Fruit fly (Drosophila melanogaster) whole organism, embryonic: ENCODE measurements around the gene CG43993.

ENCODE experiments used
- Abd-B ChIP-seq: fragments of 200-800 bp; sonication (Bioruptor generic); optimal IDR thresholded peaks from 2 replicates; lab custom pipeline; 2018; ENCODE audit warnings: missing biosample characterization, mild to moderate bottlenecking, missing genetic modification characterization, moderate library complexity
- CG10209 ChIP-seq: fragments of 200-800 bp; sonication (Bioruptor generic); optimal IDR thresholded peaks from 3 replicates; lab custom pipeline; 2017; ENCODE audit warnings: missing biosample characterization, mild to moderate bottlenecking, missing genetic modification characterization, missing genetic modification reagents
- CG1024 ChIP-seq: fragments of 200-800 bp; sonication (Bioruptor generic); IDR thresholded peaks from 2 replicates; pipeline ENCODE4 v1.3.6; 2022; ENCODE audit warnings: missing biosample characterization, missing genetic modification characterization
- CG13296 ChIP-seq: fragments of 200-800 bp; sonication (Bioruptor generic); optimal IDR thresholded peaks from 3 replicates; lab custom pipeline; 2018; ENCODE audit warnings: missing biosample characterization, mild to moderate bottlenecking, missing genetic modification characterization
- CG13624 ChIP-seq: fragments of 200-800 bp; sonication (Bioruptor generic); optimal IDR thresholded peaks from 2 replicates; lab custom pipeline; 2016; ENCODE audit warnings: missing biosample characterization, missing genetic modification characterization
- CG14710 ChIP-seq: fragments of 200-800 bp; sonication (Bioruptor generic); optimal IDR thresholded peaks from 3 replicates; lab custom pipeline; 2019; ENCODE audit warnings: missing biosample characterization, mild to moderate bottlenecking, missing genetic modification characterization, moderate library complexity
- CG15601 ChIP-seq: fragments of 200-800 bp; sonication (Bioruptor generic); optimal IDR thresholded peaks from 3 replicates; lab custom pipeline; 2019; ENCODE audit warnings: missing biosample characterization, mild to moderate bottlenecking, missing genetic modification characterization, moderate library complexity
- CG1602 ChIP-seq: fragments of 200-800 bp; sonication (Bioruptor generic); optimal IDR thresholded peaks from 3 replicates; lab custom pipeline; 2016; ENCODE audit warnings: missing biosample characterization, missing genetic modification characterization
- CG1647 ChIP-seq: fragments of 200-800 bp; sonication (Bioruptor generic); optimal IDR thresholded peaks from 3 replicates; lab custom pipeline; 2016; ENCODE audit warnings: missing biosample characterization, missing genetic modification characterization
- CG18011 ChIP-seq: fragments of 200-800 bp; sonication (Bioruptor generic); optimal IDR thresholded peaks from 2 replicates; lab custom pipeline; 2017; ENCODE audit warnings: missing biosample characterization, missing genetic modification characterization, mild to moderate bottlenecking, moderate library complexity, missing genotype
- CG31388 ChIP-seq: fragments of 200-800 bp; sonication (Bioruptor generic); optimal IDR thresholded peaks from 2 replicates; lab custom pipeline; 2016; ENCODE audit warnings: missing biosample characterization, missing genetic modification characterization
- CG33557 ChIP-seq: fragments of 200-800 bp; sonication (Bioruptor generic); optimal IDR thresholded peaks from 2 replicates; lab custom pipeline; 2019; ENCODE audit warnings: missing biosample characterization, mild to moderate bottlenecking, missing genetic modification characterization, moderate library complexity
- CG34224 ChIP-seq: fragments of 200-800 bp; sonication (Bioruptor generic); IDR thresholded peaks from 3 replicates; pipeline ENCODE4 v1.3.6; 2022; ENCODE audit warnings: missing biosample characterization, missing genetic modification characterization; ENCODE audit not compliant: partially characterized antibody
- CG4424 ChIP-seq: fragments of 200-800 bp; sonication (Bioruptor generic); optimal IDR thresholded peaks from 3 replicates; lab custom pipeline; 2016; ENCODE audit warnings: missing biosample characterization, missing genetic modification characterization
- CG4820 ChIP-seq: fragments of 200-800 bp; sonication (Bioruptor generic); optimal IDR thresholded peaks from 3 replicates; lab custom pipeline; 2016; ENCODE audit warnings: missing biosample characterization, missing genetic modification characterization
- CG6765 ChIP-seq: fragments of 200-800 bp; sonication (Bioruptor generic); optimal IDR thresholded peaks from 3 replicates; lab custom pipeline; 2017; ENCODE audit warnings: missing biosample characterization, mild to moderate bottlenecking, missing genetic modification characterization
- CG9215 ChIP-seq: fragments of 200-800 bp; sonication (Bioruptor generic); IDR thresholded peaks from 2 replicates; pipeline ENCODE4 v1.3.6; 2022; ENCODE audit warnings: missing biosample characterization, missing genetic modification characterization
- CG9817 ChIP-seq: fragments of 200-800 bp; sonication (Bioruptor generic); optimal IDR thresholded peaks from 2 replicates; lab custom pipeline; 2018; ENCODE audit warnings: missing biosample characterization, mild to moderate bottlenecking, missing genetic modification characterization, moderate library complexity
- CTCF ChIP-seq: fragments of 200-800 bp; sonication (Bioruptor generic); optimal IDR thresholded peaks from 2 replicates; lab custom pipeline; 2017; ENCODE audit warnings: missing biosample characterization, mild to moderate bottlenecking, missing genetic modification characterization, moderate library complexity
- CkIIα-i1 ChIP-seq: fragments of 200-800 bp; sonication (Bioruptor generic); IDR thresholded peaks from 2 replicates; pipeline ENCODE4 v1.3.6; 2022; ENCODE audit warnings: missing biosample characterization, missing genetic modification characterization
- H15 ChIP-seq: fragments of 200-800 bp; sonication (Bioruptor generic); IDR thresholded peaks from 3 replicates; pipeline ENCODE4 v1.3.6; 2022; ENCODE audit warnings: missing biosample characterization, missing genetic modification characterization
- HLH54F ChIP-seq: fragments of 200-800 bp; sonication (Bioruptor generic); optimal IDR thresholded peaks from 3 replicates; lab custom pipeline; 2016; ENCODE audit warnings: missing biosample characterization, missing genetic modification characterization
- Hr3 ChIP-seq: fragments of 200-800 bp; sonication (Bioruptor generic); optimal IDR thresholded peaks from 3 replicates; lab custom pipeline; 2016; ENCODE audit warnings: missing biosample characterization, missing genetic modification characterization
- Hr78 ChIP-seq, 2 experiments: fragments of 200-800 bp in 1 of 2; fragments of >200 bp in 1 of 2; sonication (Bioruptor generic) in 1 of 2; optimal IDR thresholded peaks; 2 replicates each; lab custom pipeline; 2017 to 2019; ENCODE audit warnings: missing biosample characterization in 2 of 2, missing genetic modification characterization in 2 of 2, mild to moderate bottlenecking in 1 of 2, moderate library complexity in 1 of 2
- Kr ChIP-seq: fragments of 200-800 bp; sonication (Bioruptor generic); optimal IDR thresholded peaks from 2 replicates; lab custom pipeline; 2017; ENCODE audit warnings: missing biosample characterization, mild to moderate bottlenecking, missing genetic modification characterization
- Med ChIP-seq: fragments of 200-800 bp; sonication (Bioruptor generic); peaks from one replicate; lab custom pipeline; 2016; ENCODE audit warnings: missing biosample characterization, missing genetic modification characterization, mild to moderate bottlenecking, inconsistent platforms, moderate library complexity
- Myb ChIP-seq: fragments of 200-800 bp; sonication (Bioruptor generic); optimal IDR thresholded peaks from 2 replicates; lab custom pipeline; 2016; ENCODE audit warnings: missing biosample characterization, missing genetic modification characterization
- NK7.1 ChIP-seq: fragments of 200-800 bp; sonication (Bioruptor generic); optimal IDR thresholded peaks from 3 replicates; lab custom pipeline; 2016; ENCODE audit warnings: missing biosample characterization, missing genetic modification characterization
- Sox102F ChIP-seq: fragments of 200-800 bp; sonication (Bioruptor generic); optimal IDR thresholded peaks from 2 replicates; lab custom pipeline; 2018; ENCODE audit warnings: missing biosample characterization, mild to moderate bottlenecking, missing genetic modification characterization, moderate library complexity
- Sry-δ ChIP-seq: fragments of 200-800 bp; sonication (Bioruptor generic); optimal IDR thresholded peaks from 2 replicates; lab custom pipeline; 2016; ENCODE audit warnings: missing biosample characterization, missing genetic modification characterization
- ato ChIP-seq: fragments of 200-800 bp; sonication (Bioruptor generic); IDR thresholded peaks from 2 replicates; pipeline ENCODE4 v1.3.6; 2022; ENCODE audit warnings: missing biosample characterization, missing genetic modification characterization; ENCODE audit not compliant: partially characterized antibody
- bsh ChIP-seq, 2 experiments: fragments of 200-800 bp; sonication (Bioruptor generic); optimal IDR thresholded peaks; 2 replicates each; lab custom pipeline; 2017 to 2018; ENCODE audit warnings: mild to moderate bottlenecking in 2 of 2, missing biosample characterization in 2 of 2, missing genetic modification characterization in 2 of 2, moderate library complexity in 1 of 2
- chm ChIP-seq: fragments of 200-800 bp; sonication (Bioruptor generic); IDR thresholded peaks from 2 replicates; pipeline ENCODE4 v1.3.6; 2022; ENCODE audit warnings: missing biosample characterization, missing genetic modification characterization
- chn ChIP-seq: fragments of 200-800 bp; sonication (Bioruptor generic); optimal IDR thresholded peaks from 2 replicates; lab custom pipeline; 2016; ENCODE audit warnings: missing biosample characterization, missing genetic modification characterization
- cwo ChIP-seq: fragments of 200-800 bp; sonication (Bioruptor generic); optimal IDR thresholded peaks from 3 replicates; lab custom pipeline; 2017; ENCODE audit warnings: missing biosample characterization, missing genetic modification characterization, mild to moderate bottlenecking, moderate library complexity, missing genetic modification reagents
- fd3F ChIP-seq: fragments of 200-800 bp; sonication (Bioruptor generic); optimal IDR thresholded peaks from 2 replicates; lab custom pipeline; 2018; ENCODE audit warnings: missing biosample characterization, mild to moderate bottlenecking, missing genetic modification characterization, moderate library complexity
- gsb ChIP-seq: fragments of 200-800 bp; sonication (Bioruptor generic); IDR thresholded peaks from 2 replicates; pipeline ENCODE4 v1.3.6; 2022; ENCODE audit warnings: missing biosample characterization, missing genetic modification characterization
- hkb ChIP-seq, 2 experiments: fragments of 200-800 bp in 1 of 2; fragments of >200 bp in 1 of 2; sonication (Bioruptor generic) in 1 of 2; IDR thresholded peaks in 1 of 2; optimal IDR thresholded peaks in 1 of 2; 2 replicates each; pipeline versions ENCODE4 v1.3.6 to Lab custom; 2017 to 2022; ENCODE audit warnings: missing biosample characterization in 1 of 2, missing genetic modification characterization in 1 of 2
- onecut ChIP-seq: fragments of 200-800 bp; sonication (Bioruptor generic); IDR thresholded peaks from 2 replicates; pipeline ENCODE4 v1.3.6; 2022; ENCODE audit warnings: missing biosample characterization, missing genetic modification characterization
- org-1 ChIP-seq: fragments of 200-800 bp; sonication (Bioruptor generic); optimal IDR thresholded peaks from 2 replicates; lab custom pipeline; 2017; ENCODE audit warnings: missing biosample characterization, missing genetic modification characterization
- otp ChIP-seq: fragments of 200-800 bp; sonication (Bioruptor generic); IDR thresholded peaks from 3 replicates; pipeline ENCODE4, ENCODE4 v1.3.6; 2022; ENCODE audit warnings: missing biosample characterization, missing genetic modification characterization
- pum ChIP-seq: fragments of 200-800 bp; sonication (Bioruptor generic); optimal IDR thresholded peaks from 2 replicates; lab custom pipeline; 2016; ENCODE audit warnings: missing biosample characterization, missing genetic modification characterization
- sd ChIP-seq: fragments of 200-800 bp; sonication (Bioruptor generic); optimal IDR thresholded peaks from 3 replicates; lab custom pipeline; 2018; ENCODE audit warnings: missing biosample characterization, mild to moderate bottlenecking, missing genetic modification characterization, moderate library complexity

Gene CG43993

dm6 chr3L:12002321-12003248, 29.8 kb upstream of the CG43993 start, which contains the start of the genes Pop2 and CG6928 (continued):
- TF ChIP-seq CG4424 (GFP tag; lab: Kevin White, UChicago) (peak; percentile 65), Abd-B (peak; percentile 72), bsh (GFP tag; optimal IDR thresholded peaks at IDR 0.05; lab: Kevin White, UChicago) (peak in 1 of 2 experiments; percentile 39), CG9215 (GFP tag; lab: Robert Waterston, UW) (peak; percentile 78), CG18011 (GFP tag; lab: Kevin White, UChicago) (peak; percentile 53), CG13296 (no peak), CG9817 (tag; lab: Kevin White, UChicago) (peak; percentile 72), org-1 (GFP tag; lab: Kevin White, UChicago) (no peak), Sry-δ (peak; percentile 89), CG1024 (0 out of 2 replicates have a peak, but pooled peaks have one; percentile 9), fd3F (GFP tag; lab: Kevin White, UChicago) (peak; percentile 49), H15 (peak; percentile 66; the same call in 2 of the 3 replicates), CG13624 (GFP tag; lab: Kevin White, UChicago) (peak; percentile 83), CG31388 (peak; percentile 61), CG6765 (GFP tag; lab: Kevin White, UChicago) (no peak), CkIIα-i1 (no peak), CG34224 (peak; percentile 84), pum (GFP tag; lab: Kevin White, UChicago) (peak; percentile 88), hkb (optimal IDR thresholded peaks at IDR 0.05; lab: Kevin White, UChicago) (peak; percentile 95), hkb (GFP tag; IDR thresholded peaks at IDR 0.05; lab: Robert Waterston, UW) (peak; percentile 59; the same call in 1 of the 2 replicates), CG14710 (tag; lab: Kevin White, UChicago) (peak; percentile 89), Hr3 (GFP tag; lab: Kevin White, UChicago) (peak; percentile 83), otp (GFP tag; lab: Robert Waterston, UW) (no peak; the same call in 2 of the 3 replicates), chm (GFP tag; lab: Robert Waterston, UW) (peak; percentile 29; the same call in 1 of the 2 replicates), Kr (GFP tag; lab: Kevin White, UChicago) (no peak), chn (peak; percentile 87), CG4820 (GFP tag; lab: Kevin White, UChicago) (peak; percentile 71), ato (GFP tag; lab: Robert Waterston, UW) (peak; percentile 76; the same call in 1 of the 2 replicates), CG1602 (GFP tag; lab: Kevin White, UChicago) (peak; percentile 81), CG10209 (GFP tag; lab: Kevin White, UChicago) (peak; percentile 60), CG1647 (GFP tag; lab: Kevin White, UChicago) (peak; percentile 76), onecut (GFP tag; lab: Robert Waterston, UW) (no peak), CG15601 (tag; lab: Kevin White, UChicago) (peak; percentile 73), Myb (GFP tag; lab: Kevin White, UChicago) (peak; percentile 83), CTCF (peak; percentile 97), HLH54F (GFP tag; lab: Kevin White, UChicago) (peak; percentile 91), Hr78 (GFP tag; optimal IDR thresholded peaks at IDR 0.05; lab: Kevin White, UChicago) (no peak), CG33557 (GFP tag; lab: Kevin White, UChicago) (peak; percentile 29)

DNA sequence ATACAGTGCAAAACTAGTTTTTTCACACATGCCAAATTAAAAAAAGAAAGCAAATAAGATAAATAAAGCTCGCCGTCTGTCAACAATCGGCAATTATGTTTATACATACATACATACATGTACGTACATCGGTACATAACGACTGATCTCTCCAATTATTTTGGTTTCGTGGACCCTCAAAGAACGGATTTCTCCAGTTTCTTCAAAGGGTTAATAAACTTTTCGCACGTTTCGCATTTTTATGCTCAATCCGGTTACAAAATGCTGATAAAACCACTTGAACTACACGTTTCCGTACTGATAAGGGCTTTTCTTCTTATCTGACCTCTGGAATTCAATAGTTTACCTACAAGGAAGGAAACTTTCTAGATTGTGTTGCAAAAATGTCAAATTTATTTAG, 28.9 kb upstream of the CG43993 start:
- TF ChIP-seq sd (tag; lab: Kevin White, UChicago) (peak; percentile 35), gsb (GFP tag; lab: Robert Waterston, UW) (no peak), NK7.1 (GFP tag; lab: Kevin White, UChicago) (no peak), Sox102F (GFP tag; lab: Kevin White, UChicago) (no peak), cwo (peak; percentile 56), Med (GFP tag; lab: Kevin White, UChicago) (no peak)
